Worm (Caenorhabditis elegans) whole organism, mixed stage, embryonic: ENCODE data around the gene F59B2.13.

Experiments
- ceh-39 ChIP-seq: fragments of 150-350 bp; optimal IDR thresholded peaks from 2 replicates; lab custom pipeline; 2014; ENCODE audit warnings: missing biosample characterization, missing genetic modification characterization
- elt-3 ChIP-seq: fragments of 150-350 bp; optimal IDR thresholded peaks from 2 replicates; lab custom pipeline; 2014; ENCODE audit warnings: missing biosample characterization, missing genetic modification characterization
- lin-13 ChIP-seq: fragments of 150-350 bp; optimal IDR thresholded peaks from 2 replicates; lab custom pipeline; 2014; ENCODE audit warnings: missing biosample characterization, missing genetic modification characterization
- lin-32 ChIP-seq: fragments of 200-800 bp; sonication (Bioruptor generic); optimal IDR thresholded peaks from 2 replicates; lab custom pipeline; 2018; ENCODE audit warnings: mild to moderate bottlenecking, missing genetic modification characterization, missing compliant biosample characterization
- mep-1 ChIP-seq: fragments of 150-350 bp; optimal IDR thresholded peaks from 2 replicates; lab custom pipeline; 2017; ENCODE audit warnings: missing biosample characterization, missing genetic modification reagents, missing genetic modification characterization, inconsistent platforms
- nhr-12 ChIP-seq: fragments of 150-350 bp; optimal IDR thresholded peaks from 2 replicates; lab custom pipeline; 2014; ENCODE audit warnings: missing biosample characterization, missing genetic modification characterization
- nhr-237 ChIP-seq: fragments of 150-350 bp; optimal IDR thresholded peaks from 2 replicates; lab custom pipeline; 2014; ENCODE audit warnings: missing biosample characterization, missing genetic modification characterization
- pha-4 ChIP-seq: fragments of 150-350 bp; optimal IDR thresholded peaks from 2 replicates; lab custom pipeline; 2018; ENCODE audit warnings: missing biosample characterization, missing genetic modification reagents, missing genetic modification characterization
- snpc-4 ChIP-seq: fragments of 150-350 bp; optimal IDR thresholded peaks from 2 replicates; lab custom pipeline; 2014; ENCODE audit warnings: missing biosample characterization, missing genetic modification characterization
- unc-62 ChIP-seq: fragments of 150-350 bp; optimal IDR thresholded peaks from 2 replicates; lab custom pipeline; 2014; ENCODE audit warnings: missing biosample characterization, missing genetic modification reagents, missing genetic modification characterization
- zip-8 ChIP-seq: fragments of 150-350 bp; optimal IDR thresholded peaks from 2 replicates; lab custom pipeline; 2014; ENCODE audit warnings: missing biosample characterization, missing genetic modification characterization
- ztf-11 ChIP-seq: fragments of 150-350 bp; optimal IDR thresholded peaks from 2 replicates; lab custom pipeline; 2014; ENCODE audit warnings: missing biosample characterization, missing genetic modification characterization

DNA sequence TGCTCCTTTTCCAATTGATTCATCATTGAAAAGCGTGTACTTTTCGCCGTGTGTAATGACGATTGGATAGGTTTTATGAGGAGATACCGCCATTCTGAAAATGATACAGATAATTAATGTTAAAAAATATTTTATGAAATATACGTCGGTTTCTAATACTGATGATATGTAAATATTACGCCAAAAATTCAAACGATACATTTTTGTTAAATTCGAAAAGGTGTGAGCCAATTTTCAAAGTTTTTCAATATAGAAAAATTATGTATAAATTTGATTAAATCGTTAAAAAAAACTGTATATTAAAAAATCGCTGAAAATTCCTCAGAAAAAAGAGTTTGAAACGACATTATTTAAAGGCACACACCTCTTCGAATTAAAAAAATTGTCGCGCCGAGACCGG, 23.7 kb upstream of the F59B2.13 start, which contains the start of gene ikke-1:
- TF ChIP-seq lin-13 (tag; lab: Kevin White, UChicago) = no peak
- TF ChIP-seq snpc-4 (tag; lab: Kevin White, UChicago) = no peak
- TF ChIP-seq lin-32 (GFP tag; lab: Kevin White, UChicago) = no peak
- no peak for TF ChIP-seq zip-8 (tag; lab: Kevin White, UChicago)
- TF ChIP-seq nhr-237 (tag; lab: Kevin White, UChicago) = no peak
- TF ChIP-seq pha-4 (tag; lab: Kevin White, UChicago) = no peak
- no peak for TF ChIP-seq unc-62 (GFP tag; lab: Kevin White, UChicago)
- no peak for TF ChIP-seq nhr-12
- no peak for TF ChIP-seq mep-1 (tag; lab: Kevin White, UChicago)
- TF ChIP-seq ztf-11 (tag; lab: Kevin White, UChicago) = no peak
- no peak for TF ChIP-seq elt-3 (tag; lab: Kevin White, UChicago)
- no peak for TF ChIP-seq ceh-39 (tag; lab: Kevin White, UChicago)
